Fruit fly (Drosophila melanogaster) Kc167 (cell line): Measurements from ENCODE around the gene CG42673.

Source experiments
- Myc ChIP-seq: fragments of >200 bp; optimal IDR thresholded peaks from 2 replicates; lab custom pipeline; 2017; ENCODE audit warnings: missing external identifiers
- Sin3A ChIP-seq: fragments of >200 bp; optimal IDR thresholded peaks from 2 replicates; lab custom pipeline; 2018; ENCODE audit warnings: missing external identifiers
- insv ChIP-seq: fragments of >200 bp; optimal IDR thresholded peaks from 3 replicates; lab custom pipeline; 2018; ENCODE audit warnings: missing external identifiers
- ttk ChIP-seq: sonication (Bioruptor generic); optimal IDR thresholded peaks from 2 replicates; lab custom pipeline; 2017; ENCODE audit warnings: missing external identifiers

DNA sequence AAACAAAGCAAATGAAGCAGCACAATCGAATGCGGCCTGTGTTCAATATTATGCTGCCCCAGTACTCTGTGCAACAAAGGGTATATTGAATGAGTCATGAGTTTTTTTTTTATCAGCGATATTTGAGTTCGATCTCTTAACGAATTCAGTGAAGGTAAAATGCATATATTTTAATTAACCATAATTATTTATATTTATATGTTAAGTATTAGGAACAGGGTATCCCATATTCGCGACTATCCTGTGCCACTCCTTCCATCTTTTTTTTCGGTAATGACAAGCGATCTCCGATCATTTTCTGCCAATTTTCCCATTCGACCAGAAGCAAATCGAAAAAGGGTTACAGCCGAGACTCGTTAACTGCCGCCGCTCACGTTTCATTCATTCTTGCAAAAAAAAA lies 12.0 kb downstream of the CG42673 start:
- no peak for TF ChIP-seq Myc (lab: Kevin White, UChicago)
- no peak for TF ChIP-seq ttk (lab: Kevin White, UChicago)
- TF ChIP-seq insv (lab: Kevin White, UChicago), result no peak
- TF ChIP-seq Sin3A (lab: Kevin White, UChicago), result no peak
